Worm (Caenorhabditis elegans) whole organism, L3 larva: ENCODE data around the gene D1044.7.

Experiments used
- egl-27 ChIP-seq: sonication (generic microtip); optimal IDR thresholded peaks from 4 replicates; lab custom pipeline; 2017; ENCODE audit warnings: missing biosample characterization, missing genetic modification reagents, missing genetic modification characterization
- elt-2 ChIP-seq: sonication (generic microtip); optimal IDR thresholded peaks from 2 replicates; lab custom pipeline; 2016; ENCODE audit warnings: missing genetic modification reagents, mild to moderate bottlenecking, missing genetic modification characterization, missing compliant biosample characterization
- nhr-11 ChIP-seq: fragments of 150-350 bp; optimal IDR thresholded peaks from 2 replicates; lab custom pipeline; 2014; ENCODE audit warnings: missing biosample characterization, missing genetic modification characterization
- nhr-77 ChIP-seq: fragments of 150-350 bp; optimal IDR thresholded peaks from 2 replicates; lab custom pipeline; 2014; ENCODE audit warnings: missing biosample characterization, missing genetic modification characterization
- snpc-4 ChIP-seq: fragments of 150-350 bp; optimal IDR thresholded peaks from 2 replicates; lab custom pipeline; 2014; ENCODE audit warnings: missing biosample characterization, missing genetic modification characterization
- unc-62 ChIP-seq: fragments of 150-350 bp; sonication (generic microtip); optimal IDR thresholded peaks from 4 replicates; lab custom pipeline; 2014; ENCODE audit warnings: missing biosample characterization, missing genetic modification reagents, missing genetic modification characterization
- zag-1 ChIP-seq: fragments of 150-350 bp; optimal IDR thresholded peaks from 2 replicates; lab custom pipeline; 2014; ENCODE audit warnings: missing biosample characterization, missing genetic modification characterization
- ztf-11 ChIP-seq: fragments of 150-350 bp; optimal IDR thresholded peaks from 2 replicates; lab custom pipeline; 2014; ENCODE audit warnings: missing biosample characterization, missing genetic modification characterization

ce11 chrIII:5478824-5479368 is 29.7 kb downstream of the D1044.7 start, which contains the start of the genes R02F2.6 and R02F2.5:
- TF ChIP-seq zag-1 (tag; lab: Kevin White, UChicago) (no peak), snpc-4 (tag; lab: Kevin White, UChicago) (no peak), unc-62 (GFP tag; lab: Kevin White, UChicago) (no peak), elt-2 (no peak), egl-27 (tag; lab: Kevin White, UChicago) (no peak), ztf-11 (tag; lab: Kevin White, UChicago) (no peak), nhr-11 (tag; lab: Kevin White, UChicago) (no peak), nhr-77 (tag; lab: Kevin White, UChicago) (no peak)
